Worm (Caenorhabditis elegans) whole organism, mixed stage, embryonic: Measurements from ENCODE around the gene Y37D8A.19.

Source experiments
- M03D4.4 ChIP-seq: sonication (generic microtip); optimal IDR thresholded peaks from 2 replicates; lab custom pipeline; 2017; ENCODE audit warnings: mild to moderate bottlenecking, missing genetic modification characterization, missing compliant biosample characterization
- bed-3 ChIP-seq: fragments of 200-800 bp; sonication (Bioruptor generic); optimal IDR thresholded peaks from 3 replicates; lab custom pipeline; 2018; ENCODE audit warnings: mild to moderate bottlenecking, missing genetic modification characterization, moderate library complexity, missing compliant biosample characterization
- blmp-1 ChIP-seq: fragments of 150-350 bp; optimal IDR thresholded peaks from 2 replicates; lab custom pipeline; 2014; ENCODE audit warnings: missing biosample characterization, missing genetic modification characterization
- ceh-39 ChIP-seq: fragments of 150-350 bp; optimal IDR thresholded peaks from 2 replicates; lab custom pipeline; 2014; ENCODE audit warnings: missing biosample characterization, missing genetic modification characterization
- ceh-43 ChIP-seq: fragments of 200-800 bp; sonication (Bioruptor generic); optimal IDR thresholded peaks from 2 replicates; lab custom pipeline; 2018; ENCODE audit warnings: mild to moderate bottlenecking, missing genetic modification characterization, moderate library complexity, missing compliant biosample characterization
- ces-1 ChIP-seq: fragments of 150-350 bp; optimal IDR thresholded peaks from 2 replicates; lab custom pipeline; 2014; ENCODE audit warnings: missing biosample characterization, missing genetic modification reagents, missing genetic modification characterization
- cnd-1 ChIP-seq: fragments of 200-800 bp; sonication (Bioruptor generic); optimal IDR thresholded peaks from 2 replicates; lab custom pipeline; 2018; ENCODE audit warnings: mild to moderate bottlenecking, missing genetic modification characterization, missing compliant biosample characterization
- drap-1 ChIP-seq: fragments of 200-800 bp; sonication (Bioruptor generic); optimal IDR thresholded peaks from 3 replicates; lab custom pipeline; 2018; ENCODE audit warnings: mild to moderate bottlenecking, missing genetic modification characterization, missing compliant biosample characterization
- elt-1 ChIP-seq: sonication (generic microtip); optimal IDR thresholded peaks from 2 replicates; lab custom pipeline; 2017; ENCODE audit warnings: missing genetic modification characterization, mild to moderate bottlenecking, missing compliant biosample characterization, antibody characterized with exemption, moderate library complexity, borderline replicate concordance; ENCODE audit not compliant: insufficient read depth
- elt-3 ChIP-seq: fragments of 150-350 bp; optimal IDR thresholded peaks from 2 replicates; lab custom pipeline; 2014; ENCODE audit warnings: missing biosample characterization, missing genetic modification characterization
- flh-1 ChIP-seq: fragments of 200-800 bp; sonication (Bioruptor generic); optimal IDR thresholded peaks from 2 replicates; lab custom pipeline; 2018; ENCODE audit warnings: mild to moderate bottlenecking, missing genetic modification characterization, moderate library complexity, missing compliant biosample characterization
- ham-2 ChIP-seq: fragments of 200-800 bp; sonication (Bioruptor generic); optimal IDR thresholded peaks from 2 replicates; lab custom pipeline; 2018; ENCODE audit warnings: mild to moderate bottlenecking, missing genetic modification characterization, missing compliant biosample characterization
- hlh-1 ChIP-seq: fragments of 150-350 bp; optimal IDR thresholded peaks from 2 replicates; lab custom pipeline; 2014; ENCODE audit warnings: missing biosample characterization, missing genetic modification reagents, missing genetic modification characterization
- lin-13 ChIP-seq: fragments of 150-350 bp; optimal IDR thresholded peaks from 2 replicates; lab custom pipeline; 2014; ENCODE audit warnings: missing biosample characterization, missing genetic modification characterization
- lin-32 ChIP-seq: fragments of 200-800 bp; sonication (Bioruptor generic); optimal IDR thresholded peaks from 2 replicates; lab custom pipeline; 2018; ENCODE audit warnings: mild to moderate bottlenecking, missing genetic modification characterization, missing compliant biosample characterization
- lsy-2 ChIP-seq: fragments of 150-350 bp; optimal IDR thresholded peaks from 2 replicates; lab custom pipeline; 2014; ENCODE audit warnings: missing biosample characterization, missing genetic modification characterization
- mab-5 ChIP-seq: fragments of 150-350 bp; optimal IDR thresholded peaks from 2 replicates; lab custom pipeline; 2014; ENCODE audit warnings: missing biosample characterization, missing genetic modification characterization
- mep-1 ChIP-seq: fragments of 150-350 bp; optimal IDR thresholded peaks from 2 replicates; lab custom pipeline; 2017; ENCODE audit warnings: missing biosample characterization, missing genetic modification reagents, missing genetic modification characterization, inconsistent platforms
- mls-2 ChIP-seq: sonication (generic microtip); optimal IDR thresholded peaks from 2 replicates; lab custom pipeline; 2016; ENCODE audit warnings: mild to moderate bottlenecking, missing genetic modification characterization, moderate library complexity, missing compliant biosample characterization
- nhr-12 ChIP-seq: fragments of 150-350 bp; optimal IDR thresholded peaks from 2 replicates; lab custom pipeline; 2014; ENCODE audit warnings: missing biosample characterization, missing genetic modification characterization
- nhr-2 ChIP-seq: fragments of 150-350 bp; optimal IDR thresholded peaks from 2 replicates; lab custom pipeline; 2014; ENCODE audit warnings: missing biosample characterization, missing genetic modification characterization
- nhr-237 ChIP-seq: fragments of 150-350 bp; optimal IDR thresholded peaks from 2 replicates; lab custom pipeline; 2014; ENCODE audit warnings: missing biosample characterization, missing genetic modification characterization
- nhr-28 ChIP-seq: fragments of 150-350 bp; optimal IDR thresholded peaks from 2 replicates; lab custom pipeline; 2014; ENCODE audit warnings: missing biosample characterization, missing genetic modification characterization
- nhr-76 ChIP-seq: sonication (generic microtip); optimal IDR thresholded peaks from 2 replicates; lab custom pipeline; 2017; ENCODE audit warnings: missing biosample characterization, missing genetic modification characterization
- sem-2 ChIP-seq: fragments of 200-800 bp; sonication (Bioruptor generic); optimal IDR thresholded peaks from 2 replicates; lab custom pipeline; 2018; ENCODE audit warnings: mild to moderate bottlenecking, missing genetic modification characterization, missing compliant biosample characterization
- snpc-4 ChIP-seq: fragments of 150-350 bp; optimal IDR thresholded peaks from 2 replicates; lab custom pipeline; 2014; ENCODE audit warnings: missing biosample characterization, missing genetic modification characterization
- sptf-1 ChIP-seq: sonication (generic microtip); optimal IDR thresholded peaks from 2 replicates; lab custom pipeline; 2017; ENCODE audit warnings: mild to moderate bottlenecking, missing genetic modification characterization, moderate library complexity, missing compliant biosample characterization
- tbx-8 ChIP-seq: fragments of 200-800 bp; sonication (Bioruptor generic); optimal IDR thresholded peaks from 2 replicates; lab custom pipeline; 2018; ENCODE audit warnings: mild to moderate bottlenecking, missing genetic modification characterization, moderate library complexity, missing compliant biosample characterization
- unc-120 ChIP-seq: sonication (generic microtip); optimal IDR thresholded peaks from 2 replicates; lab custom pipeline; 2017; ENCODE audit warnings: missing genetic modification characterization, missing compliant biosample characterization; ENCODE audit not compliant: poor library complexity, severe bottlenecking
- unc-62 ChIP-seq: fragments of 150-350 bp; optimal IDR thresholded peaks from 2 replicates; lab custom pipeline; 2014; ENCODE audit warnings: missing biosample characterization, missing genetic modification reagents, missing genetic modification characterization
- zip-8 ChIP-seq: fragments of 150-350 bp; optimal IDR thresholded peaks from 2 replicates; lab custom pipeline; 2014; ENCODE audit warnings: missing biosample characterization, missing genetic modification characterization
- ztf-11 ChIP-seq: fragments of 150-350 bp; optimal IDR thresholded peaks from 2 replicates; lab custom pipeline; 2014; ENCODE audit warnings: missing biosample characterization, missing genetic modification characterization

The Y37D8A.19 gene

ce11 chrIII:12942307-12942706, 12.6 kb downstream of the Y37D8A.19 start, which contains the start of gene unc-25:
unc-25 (plus strand) TSS chrIII:12942651.
- no peak for TF ChIP-seq nhr-2 (tag; lab: Kevin White, UChicago)
- no peak for TF ChIP-seq ceh-43 (GFP tag; lab: Kevin White, UChicago)
- no peak for TF ChIP-seq bed-3
- no peak for TF ChIP-seq unc-62 (GFP tag; lab: Kevin White, UChicago)

ce11 chrIII:12944064-12944463, 14.4 kb downstream of the Y37D8A.19 start:
- no peak for TF ChIP-seq ham-2 (GFP tag; lab: Kevin White, UChicago)
- TF ChIP-seq mep-1 (tag; lab: Kevin White, UChicago) = no peak
- no peak for TF ChIP-seq ceh-43 (GFP tag; lab: Kevin White, UChicago)
- TF ChIP-seq hlh-1 = no peak
- no peak for TF ChIP-seq nhr-12 (tag; lab: Kevin White, UChicago)
- no peak for TF ChIP-seq elt-1 (tag; lab: Kevin White, UChicago)
- TF ChIP-seq blmp-1 (tag; lab: Kevin White, UChicago) = no peak
- TF ChIP-seq mab-5 = no peak
- no peak for TF ChIP-seq mls-2 (tag; lab: Kevin White, UChicago)
- TF ChIP-seq nhr-237 = no peak
- TF ChIP-seq bed-3 = no peak
- TF ChIP-seq nhr-2 (tag; lab: Kevin White, UChicago) = no peak
- no peak for TF ChIP-seq lsy-2 (tag; lab: Kevin White, UChicago)
- no peak for TF ChIP-seq nhr-76 (tag; lab: Kevin White, UChicago)
- no peak for TF ChIP-seq snpc-4 (tag; lab: Kevin White, UChicago)
- no peak for TF ChIP-seq ztf-11 (tag; lab: Kevin White, UChicago)
- no peak for TF ChIP-seq unc-62 (GFP tag; lab: Kevin White, UChicago)

DNA sequence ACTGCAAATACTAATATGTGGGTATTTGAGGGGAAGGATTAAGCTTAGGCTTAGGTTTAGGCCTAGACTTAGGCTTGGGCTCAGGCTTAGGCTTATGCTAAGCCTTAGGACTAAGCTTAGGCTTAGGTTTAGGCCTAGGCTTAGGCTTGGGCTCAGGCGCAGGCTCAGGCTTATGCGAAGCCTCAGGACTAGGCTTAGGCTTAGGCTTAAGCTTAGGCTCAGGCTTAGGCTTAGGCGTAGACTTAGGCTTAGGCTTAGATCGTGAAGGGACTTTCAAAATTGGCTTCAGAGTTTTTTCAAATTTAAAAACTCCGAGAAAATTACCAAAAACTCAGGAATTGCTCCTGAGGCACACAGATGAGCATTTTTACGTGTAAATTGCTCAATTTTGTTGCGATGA, 15.4 kb downstream of the Y37D8A.19 start:
- TF ChIP-seq nhr-237 = no peak
- no peak for TF ChIP-seq sem-2
- no peak for TF ChIP-seq cnd-1
- no peak for TF ChIP-seq ceh-39 (tag; lab: Kevin White, UChicago)
- no peak for TF ChIP-seq lin-13 (tag; lab: Kevin White, UChicago)
- TF ChIP-seq unc-120 = no peak
- TF ChIP-seq mls-2 (tag; lab: Kevin White, UChicago) = no peak
- TF ChIP-seq flh-1 = no peak
- no peak for TF ChIP-seq ceh-43 (GFP tag; lab: Kevin White, UChicago)
- no peak for TF ChIP-seq lsy-2 (tag; lab: Kevin White, UChicago)
- no peak for TF ChIP-seq M03D4.4 (tag; lab: Kevin White, UChicago)
- no peak for TF ChIP-seq lin-32
- TF ChIP-seq unc-62 (GFP tag; lab: Kevin White, UChicago) = no peak
- TF ChIP-seq nhr-76 (tag; lab: Kevin White, UChicago) = no peak
- no peak for TF ChIP-seq zip-8 (tag; lab: Kevin White, UChicago)
- TF ChIP-seq tbx-8 (GFP tag; lab: Kevin White, UChicago) = no peak
- no peak for TF ChIP-seq ces-1 (GFP tag; lab: Kevin White, UChicago)

ce11 chrIII:12951362-12952228, 21.9 kb downstream of the Y37D8A.19 start, which contains the start of gene Y39E4A.1:
Y39E4A.1 (plus strand) TSS chrIII:12951412.
- TF ChIP-seq elt-1 (tag; lab: Kevin White, UChicago) = no peak

DNA sequence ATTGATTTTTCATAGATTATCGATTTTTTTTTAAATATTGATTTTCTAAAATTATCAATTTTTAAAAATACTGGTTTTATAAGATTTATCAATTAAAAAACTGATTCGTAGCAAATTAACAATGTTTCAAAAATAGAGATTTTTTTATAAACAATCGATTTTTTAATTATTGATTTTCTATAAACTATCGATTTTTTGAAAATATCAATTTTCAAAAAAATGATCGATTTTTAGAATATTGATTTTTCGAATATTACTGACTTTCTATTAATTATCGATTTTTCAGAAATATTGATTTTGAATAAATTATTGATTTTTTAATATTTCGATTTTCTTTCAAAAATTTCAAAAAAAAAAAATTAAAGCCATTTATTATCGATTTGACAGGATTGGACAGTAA, 22.9 kb downstream of the Y37D8A.19 start:
- TF ChIP-seq ces-1 (GFP tag; lab: Kevin White, UChicago) (peak; percentile 20), nhr-12 (tag; lab: Kevin White, UChicago) (no peak)

DNA sequence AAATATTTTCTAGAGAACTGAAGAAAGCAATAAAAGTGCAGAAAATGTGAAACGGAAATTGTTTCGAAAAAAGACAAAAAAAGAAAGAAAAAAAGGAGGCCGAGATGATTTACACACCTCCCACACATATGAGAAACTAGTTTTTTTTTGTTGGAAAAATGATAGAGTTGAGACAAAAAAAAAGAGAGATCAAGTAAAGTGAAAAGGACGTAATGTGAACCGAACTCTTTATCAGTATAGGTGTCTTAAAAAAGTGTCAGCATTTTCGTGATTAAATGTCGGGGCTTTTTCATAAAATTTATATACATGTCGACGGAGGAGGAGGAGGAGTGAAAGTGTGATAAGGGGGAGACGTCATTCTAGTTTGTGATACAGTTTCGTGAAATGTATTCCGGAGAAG, 29.6 kb downstream of the Y37D8A.19 start:
- TF ChIP-seq mep-1 (tag; lab: Kevin White, UChicago) = no peak
- no peak for TF ChIP-seq elt-3 (tag; lab: Kevin White, UChicago)
- TF ChIP-seq M03D4.4 (tag; lab: Kevin White, UChicago) = no peak
- TF ChIP-seq ces-1 (GFP tag; lab: Kevin White, UChicago) = no peak
- no peak for TF ChIP-seq ceh-43 (GFP tag; lab: Kevin White, UChicago)
- TF ChIP-seq cnd-1 = no peak
- no peak for TF ChIP-seq unc-62 (GFP tag; lab: Kevin White, UChicago)
- no peak for TF ChIP-seq nhr-28 (tag; lab: Kevin White, UChicago)
- no peak for TF ChIP-seq drap-1 (GFP tag; lab: Kevin White, UChicago)
- no peak for TF ChIP-seq sptf-1 (tag; lab: Kevin White, UChicago)
- no peak for TF ChIP-seq hlh-1
- no peak for TF ChIP-seq nhr-237
